Fruit fly (Drosophila melanogaster) whole organism, prepupa: Measurements from ENCODE around the gene CG14823.

ENCODE experiments used
- CG31627 ChIP-seq: fragments of 200-800 bp; sonication (Bioruptor generic); optimal IDR thresholded peaks from 3 replicates; lab custom pipeline; 2016; ENCODE audit warnings: missing biosample characterization, missing genetic modification characterization
- CG7368 ChIP-seq: fragments of 200-800 bp; sonication (Bioruptor generic); optimal IDR thresholded peaks from 3 replicates; lab custom pipeline; 2016; ENCODE audit warnings: missing biosample characterization, missing genetic modification characterization
- Eip93F ChIP-seq: fragments of 200-800 bp; sonication (Bioruptor generic); optimal IDR thresholded peaks from 2 replicates; lab custom pipeline; 2016; ENCODE audit warnings: missing biosample characterization, mild to moderate bottlenecking, missing genetic modification characterization

DNA sequence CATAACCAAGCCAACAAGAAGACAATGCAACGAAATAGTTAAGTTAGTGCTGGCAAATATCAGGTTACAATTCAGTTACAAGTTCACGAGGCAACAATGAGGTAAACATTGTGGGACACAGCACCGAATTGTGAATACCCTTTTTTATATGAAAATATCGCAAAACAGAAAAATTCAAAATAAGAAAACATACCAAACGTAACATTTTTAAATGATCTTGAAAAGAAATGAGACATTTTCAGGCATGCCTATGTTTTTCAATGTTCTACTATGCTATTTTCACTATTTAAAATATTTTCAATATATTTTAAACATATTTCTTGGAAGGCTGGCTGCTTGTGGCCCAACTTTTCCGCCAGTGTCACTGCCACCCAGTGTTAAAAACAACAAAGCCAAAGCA is 37.8 kb downstream of the CG14823 start:
- no peak for TF ChIP-seq CG7368 (GFP tag; lab: Kevin White, UChicago)
- no peak for TF ChIP-seq CG31627 (GFP tag; lab: Kevin White, UChicago)
- no peak for TF ChIP-seq Eip93F (GFP tag; lab: Kevin White, UChicago)
